Fruit fly (Drosophila melanogaster): ENCODE measurements around the gene Con.

The Con gene

DNA sequence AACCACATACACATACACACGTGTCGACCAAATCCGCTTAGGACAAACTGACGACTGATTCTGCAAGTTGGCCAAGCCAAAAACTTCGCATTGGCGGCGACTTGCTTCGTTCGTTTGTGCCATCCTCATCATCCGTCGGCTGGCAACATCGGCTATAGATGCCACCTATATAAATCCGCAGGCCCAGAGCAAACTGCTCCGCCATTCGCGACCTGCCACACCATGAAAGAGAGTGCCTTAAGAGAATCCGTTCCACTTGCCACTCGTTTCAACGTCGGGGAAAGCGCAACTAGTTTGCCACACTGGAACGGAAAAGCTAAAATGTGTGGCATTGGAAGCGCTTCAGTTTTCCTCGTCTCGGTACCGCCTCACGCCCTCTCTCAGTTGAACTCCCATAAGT lies at the start of gene Con:
Gene Con, minus strand, starts transcription at position 56 of the 400 bp plus-strand sequence.
- peak; percentile 82 for TF ChIP-seq pfk (GFP tag; optimal IDR thresholded peaks at IDR 0.05)
- TF ChIP-seq CG15601 (tag; optimal IDR thresholded peaks at IDR 0.05): peak; percentile 50
- peak; percentile 87 for TF ChIP-seq scrt (GFP tag; optimal IDR thresholded peaks at IDR 0.05)
- no peak for TF ChIP-seq dm (GFP tag; optimal IDR thresholded peaks at IDR 0.05)
- peak; percentile 82 for TF ChIP-seq CG13894 (tag; optimal IDR thresholded peaks at IDR 0.05)
- TF ChIP-seq CG3163 (GFP tag; optimal IDR thresholded peaks at IDR 0.05): peak; percentile 66
- TF ChIP-seq Deaf1 (tag; optimal IDR thresholded peaks at IDR 0.05): peak; percentile 80
- TF ChIP-seq E2f2 (GFP tag; IDR thresholded peaks at IDR 0.05): no peak
- TF ChIP-seq Lhr (GFP tag; optimal IDR thresholded peaks at IDR 0.05): no peak

DNA sequence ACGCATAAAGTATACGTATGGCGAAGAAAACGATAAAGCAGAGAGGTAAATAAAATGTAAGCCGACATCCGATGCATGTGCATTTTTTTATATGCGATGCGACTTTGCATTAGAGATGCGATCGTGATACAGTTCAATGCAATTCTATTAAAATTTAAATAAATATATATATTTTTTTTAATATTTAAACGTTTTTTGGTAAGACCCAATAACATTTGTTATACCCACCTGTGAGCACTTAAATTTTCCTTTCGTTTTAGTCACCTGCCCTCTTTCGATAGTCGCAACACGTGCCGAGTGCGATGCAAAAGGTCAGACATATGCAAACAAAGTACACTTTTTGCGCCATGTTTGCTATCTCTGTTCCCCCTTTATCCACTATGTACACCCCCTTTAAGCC lies 49.4 kb upstream of the Con start:
- TF ChIP-seq Hr51 (GFP tag; optimal IDR thresholded peaks at IDR 0.05) (peak in 1 of 2 experiments; percentile 11), Sox100B (GFP tag; optimal IDR thresholded peaks at IDR 0.05) (no peak), Drgx (GFP tag; IDR thresholded peaks at IDR 0.05) (peak; percentile 46), CG11504 (tag; optimal IDR thresholded peaks at IDR 0.05) (peak; percentile 2), Sox102F (GFP tag; optimal IDR thresholded peaks at IDR 0.05) (peak; percentile 7)

DNA sequence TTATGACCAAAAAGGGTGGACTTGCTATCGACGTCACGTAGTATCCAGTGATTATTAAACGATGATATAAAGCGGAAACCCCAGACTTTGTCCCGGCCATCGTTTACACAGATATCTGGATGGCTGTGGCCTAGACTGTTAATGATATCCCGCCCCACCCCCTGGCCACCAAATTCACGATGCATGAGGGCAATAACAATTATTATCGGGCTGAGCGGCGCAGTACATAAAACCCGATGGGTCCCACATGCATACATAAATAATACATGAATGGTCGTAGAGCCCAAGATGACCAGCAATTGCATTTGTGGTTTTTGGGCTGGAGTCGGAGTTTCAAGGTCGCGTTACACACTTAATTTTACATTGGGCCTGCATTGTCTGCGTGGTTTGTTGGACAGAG lies 48.8 kb upstream of the Con start:
- TF ChIP-seq nom (GFP tag; optimal IDR thresholded peaks at IDR 0.05) (peak; percentile 3), Hsf (GFP tag; optimal IDR thresholded peaks at IDR 0.05) (no peak), kni (GFP tag; optimal IDR thresholded peaks at IDR 0.05) (peak; percentile 61), CG16815 (GFP tag; optimal IDR thresholded peaks at IDR 0.05) (no peak), vvl (GFP tag; IDR thresholded peaks at IDR 0.05) (peak; percentile 76)

DNA sequence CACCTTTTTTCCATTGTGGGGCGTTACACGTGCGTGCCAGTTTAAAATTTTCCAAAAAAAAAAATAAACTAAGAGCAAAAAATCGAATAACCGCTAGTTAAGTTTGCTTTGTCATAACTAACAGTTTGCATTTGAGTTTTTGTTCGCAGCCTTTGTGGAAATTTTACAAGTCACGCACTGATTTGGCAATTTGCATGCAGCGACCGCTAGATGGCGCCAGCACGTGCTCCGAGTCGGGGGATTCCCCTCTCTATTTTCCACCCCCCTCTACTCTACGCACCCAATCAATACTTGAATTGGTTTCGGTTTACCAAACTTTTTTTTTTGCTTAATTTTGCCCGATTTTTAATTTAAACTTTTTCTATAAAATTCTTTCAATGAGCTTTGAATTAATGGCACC lies 46.4 kb upstream of the Con start:
- TF ChIP-seq vnd (GFP tag; IDR thresholded peaks at IDR 0.05; ENCODE audit: partially characterized antibody): 0 out of 3 replicates have a peak, but pooled peaks have one; percentile 23
- peak; percentile 10 for TF ChIP-seq Ets65A (GFP tag)
- peak; percentile 82 for TF ChIP-seq CTCF (GFP tag; optimal IDR thresholded peaks at IDR 0.05)
- no peak for TF ChIP-seq CG30431 (GFP tag; optimal IDR thresholded peaks at IDR 0.05)
- no peak for TF ChIP-seq Kr (GFP tag; optimal IDR thresholded peaks at IDR 0.05)
- peak; percentile 46; the same call in 1 of the 2 replicates for TF ChIP-seq crol (GFP tag; IDR thresholded peaks at IDR 0.05)

DNA sequence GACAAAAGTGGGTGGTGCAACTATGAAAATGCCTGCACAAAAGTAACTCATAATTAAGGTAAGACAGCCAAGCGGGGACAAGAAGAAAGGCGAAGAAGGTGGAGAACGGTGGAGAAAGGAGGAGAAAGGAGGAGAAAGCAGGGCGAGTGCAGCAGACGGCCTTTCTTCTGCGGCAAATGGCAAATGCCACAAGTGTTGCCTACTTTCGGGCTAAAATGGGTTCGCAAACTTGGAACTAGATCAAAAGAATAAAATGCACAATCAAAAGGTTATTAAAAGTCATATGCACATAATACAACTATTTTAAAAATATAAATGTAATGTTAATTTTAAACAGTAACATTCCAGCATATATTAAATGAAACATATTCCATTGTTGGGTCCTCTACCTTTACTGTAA lies 23.2 kb upstream of the Con start:
- TF ChIP-seq CG15514 (GFP tag; optimal IDR thresholded peaks at IDR 0.05) (peak; percentile 91), Drgx (GFP tag; IDR thresholded peaks at IDR 0.05) (no peak)

DNA sequence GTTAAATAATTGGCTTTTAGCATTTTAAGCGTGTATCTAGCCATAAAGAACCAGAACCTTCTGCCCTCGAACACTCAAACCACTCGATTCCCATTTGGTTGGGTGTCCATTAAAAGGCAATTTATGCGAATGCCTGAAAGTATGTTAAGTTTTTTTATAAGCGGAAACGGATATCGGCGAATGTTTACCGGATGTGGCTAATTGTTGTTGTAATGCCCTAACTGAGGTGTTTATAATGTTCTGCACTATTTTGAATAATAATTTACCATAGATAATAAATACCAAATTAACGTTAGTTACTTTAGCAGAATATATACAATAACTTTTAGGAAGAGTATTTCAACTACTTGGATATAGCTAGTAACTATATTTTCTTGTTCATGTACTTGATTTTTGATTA lies 17.8 kb upstream of the Con start:
- TF ChIP-seq caup (GFP tag; optimal IDR thresholded peaks at IDR 0.05; ENCODE audit: severe bottlenecking) (peak; percentile 8), ewg (GFP tag; optimal IDR thresholded peaks at IDR 0.05) (no peak), Poxn (GFP tag; IDR thresholded peaks at IDR 0.05) (no peak), dimm (GFP tag; IDR thresholded peaks at IDR 0.05) (no peak), NfI (GFP tag; optimal IDR thresholded peaks at IDR 0.05) (peak; percentile 45), CG7271 (tag; optimal IDR thresholded peaks at IDR 0.05) (peak; percentile 69), CG15011 (GFP tag; optimal IDR thresholded peaks at IDR 0.05) (no peak), CG16863 (GFP tag; optimal IDR thresholded peaks at IDR 0.05) (no peak), CG1024 (GFP tag; IDR thresholded peaks at IDR 0.05) (peak; percentile 36; the same call in 1 of the 2 replicates), Dip3 (GFP tag; optimal IDR thresholded peaks at IDR 0.05) (no peak), H2.0 (GFP tag; IDR thresholded peaks at IDR 0.05) (no peak), CG17328 (GFP tag; IDR thresholded peaks at IDR 0.05) (no peak), CG4404 (GFP tag; IDR thresholded peaks at IDR 0.05) (no peak), tin (GFP tag; optimal IDR thresholded peaks at IDR 0.05) (no peak), HmgZ (tag; optimal IDR thresholded peaks at IDR 0.05) (no peak), trem (tag; optimal IDR thresholded peaks at IDR 0.05) (no peak), CG32532 (GFP tag; IDR thresholded peaks at IDR 0.05) (no peak), sens (GFP tag) (peak; percentile 75), Hr3 (GFP tag; optimal IDR thresholded peaks at IDR 0.05) (no peak)

All from whole organism, embryonic.